Worm (Caenorhabditis elegans) whole organism, young adult: ENCODE data around the gene F54H12.2.

ENCODE experiments used
- F23B12.7 ChIP-seq: sonication (generic microtip); optimal IDR thresholded peaks from 2 replicates; lab custom pipeline; 2017; ENCODE audit warnings: missing genetic modification characterization, mild to moderate bottlenecking, missing compliant biosample characterization, antibody characterized with exemption, moderate library complexity; ENCODE audit not compliant: insufficient read depth
- F33H1.4 ChIP-seq: fragments of 200-800 bp; sonication (Bioruptor generic); IDR thresholded peaks from 2 replicates; pipeline ENCODE4 v1.3.6; 2022; ENCODE audit warnings: missing genetic modification reagents, missing genetic modification characterization, missing compliant biosample characterization
- F57A8.1 ChIP-seq: fragments of 200-800 bp; sonication (Bioruptor generic); optimal IDR thresholded peaks from 2 replicates; lab custom pipeline; 2018; ENCODE audit warnings: mild to moderate bottlenecking, missing genetic modification characterization, moderate library complexity, missing compliant biosample characterization
- T26A5.8 ChIP-seq: sonication (generic microtip); optimal IDR thresholded peaks from 2 replicates; lab custom pipeline; 2016; ENCODE audit warnings: missing genetic modification characterization, missing compliant biosample characterization
- Y95B8A.8 ChIP-seq: fragments of 200-800 bp; sonication (Bioruptor generic); IDR thresholded peaks from 2 replicates; pipeline ENCODE4 v1.3.6; 2022; ENCODE audit warnings: missing genetic modification reagents, missing genetic modification characterization, missing compliant biosample characterization
- ZK185.1 ChIP-seq: sonication (generic microtip); optimal IDR thresholded peaks from 2 replicates; lab custom pipeline; 2016; ENCODE audit warnings: mild to moderate bottlenecking, missing genetic modification characterization, missing compliant biosample characterization; ENCODE audit not compliant: poor library complexity, severe bottlenecking
- akir-1 ChIP-seq: fragments of 200-800 bp; sonication (Bioruptor generic); optimal IDR thresholded peaks from 2 replicates; lab custom pipeline; 2018; ENCODE audit warnings: mild to moderate bottlenecking, missing genetic modification characterization, moderate library complexity, missing compliant biosample characterization
- ama-1 ChIP-seq, 3 experiments: fragments of 150-350 bp in 1 of 3; sonication (generic microtip) in 2 of 3; optimal IDR thresholded peaks; 2 replicates each; lab custom pipeline; 2014 to 2018; ENCODE audit warnings: missing biosample characterization in 2 of 3, missing genetic modification characterization in 2 of 3, missing genetic modification reagents in 2 of 3
- aptf-2 ChIP-seq: fragments of 200-800 bp; sonication (Bioruptor generic); conservative IDR thresholded peaks from 2 replicates; pipeline ENCODE4 v1.3.6; 2022; ENCODE audit warnings: missing genetic modification reagents, missing genetic modification characterization, missing compliant biosample characterization
- aptf-3 ChIP-seq: fragments of 200-800 bp; sonication (Bioruptor generic); IDR thresholded peaks from 2 replicates; pipeline ENCODE4 v1.3.6; 2022; ENCODE audit warnings: missing genetic modification characterization, missing compliant biosample characterization
- atf-7 ChIP-seq: sonication (generic microtip); optimal IDR thresholded peaks from 2 replicates; lab custom pipeline; 2017; ENCODE audit warnings: mild to moderate bottlenecking, missing genetic modification characterization, missing compliant biosample characterization
- attf-3 ChIP-seq: fragments of 200-800 bp; sonication (Bioruptor generic); conservative IDR thresholded peaks from 2 replicates; pipeline ENCODE4 v1.3.6; 2022; ENCODE audit warnings: missing genetic modification reagents, missing genetic modification characterization, missing compliant biosample characterization
- ceh-100 ChIP-seq: fragments of 200-800 bp; sonication (Bioruptor generic); IDR thresholded peaks from 2 replicates; pipeline ENCODE4 v1.3.6; 2022; ENCODE audit warnings: missing genetic modification reagents, missing genetic modification characterization, missing compliant biosample characterization
- ceh-58 ChIP-seq: fragments of 200-800 bp; sonication (Bioruptor generic); IDR thresholded peaks from 2 replicates; pipeline ENCODE4 v1.3.6; 2022; ENCODE audit warnings: missing genetic modification characterization, missing compliant biosample characterization
- dox-1 ChIP-seq: fragments of 200-800 bp; sonication (Bioruptor generic); IDR thresholded peaks from 2 replicates; pipeline ENCODE4 v1.3.6; 2022; ENCODE audit warnings: missing genetic modification reagents, missing genetic modification characterization, missing compliant biosample characterization
- dpl-1 ChIP-seq: fragments of 150-350 bp; optimal IDR thresholded peaks from 2 replicates; lab custom pipeline; 2014; ENCODE audit warnings: missing biosample characterization, missing genetic modification reagents, missing genetic modification characterization
- efl-1 ChIP-seq: fragments of 150-350 bp; optimal IDR thresholded peaks from 2 replicates; lab custom pipeline; 2014; ENCODE audit warnings: missing biosample characterization, missing genetic modification reagents, missing genetic modification characterization
- egl-18 ChIP-seq: fragments of 200-800 bp; sonication (Bioruptor generic); IDR thresholded peaks from 2 replicates; pipeline ENCODE4 v1.3.6; 2022; ENCODE audit warnings: missing genetic modification reagents, missing genetic modification characterization, missing compliant biosample characterization
- egrh-3 ChIP-seq: fragments of 200-800 bp; sonication (Bioruptor generic); IDR thresholded peaks from 2 replicates; pipeline ENCODE4 v1.3.6; 2022; ENCODE audit warnings: missing genetic modification reagents, missing genetic modification characterization, missing compliant biosample characterization
- ekl-4 ChIP-seq: fragments of 200-800 bp; sonication (Bioruptor generic); IDR thresholded peaks from 2 replicates; pipeline ENCODE4 v1.3.6; 2022; ENCODE audit warnings: missing genetic modification reagents, missing genetic modification characterization, missing compliant biosample characterization
- ets-4 ChIP-seq: fragments of 200-800 bp; sonication (Bioruptor generic); optimal IDR thresholded peaks from 2 replicates; lab custom pipeline; 2018; ENCODE audit warnings: mild to moderate bottlenecking, missing genetic modification characterization, missing compliant biosample characterization
- let-526 ChIP-seq: fragments of 200-800 bp; sonication (Bioruptor generic); IDR thresholded peaks from 2 replicates; pipeline ENCODE4 v1.3.6; 2022; ENCODE audit warnings: missing genetic modification reagents, missing genetic modification characterization, missing compliant biosample characterization
- lin-35 ChIP-seq, 3 experiments: fragments of 150-350 bp in 2 of 3; sonication (generic microtip) in 1 of 3; optimal IDR thresholded peaks; 2 replicates each; lab custom pipeline; 2014 to 2018; ENCODE audit warnings: missing biosample characterization in 3 of 3, missing genetic modification characterization in 3 of 3, missing genetic modification reagents in 3 of 3
- lin-54 ChIP-seq: fragments of 200-800 bp; sonication (Bioruptor generic); optimal IDR thresholded peaks from 2 replicates; lab custom pipeline; 2018; ENCODE audit warnings: mild to moderate bottlenecking, missing genetic modification characterization, missing compliant biosample characterization
- lir-1 ChIP-seq: fragments of 200-800 bp; sonication (Bioruptor generic); conservative IDR thresholded peaks from 2 replicates; pipeline ENCODE4 v1.3.6; 2022; ENCODE audit warnings: missing genetic modification reagents, missing genetic modification characterization, missing compliant biosample characterization
- lsl-1 ChIP-seq: fragments of 200-800 bp; sonication (Bioruptor generic); optimal IDR thresholded peaks from 2 replicates; lab custom pipeline; 2018; ENCODE audit warnings: mild to moderate bottlenecking, missing genetic modification characterization, moderate library complexity, missing compliant biosample characterization
- madf-6 ChIP-seq: fragments of 200-800 bp; sonication (Bioruptor generic); IDR thresholded peaks from 2 replicates; pipeline ENCODE4 v1.3.6; 2022; ENCODE audit warnings: missing genetic modification reagents, missing genetic modification characterization, missing compliant biosample characterization
- madf-8 ChIP-seq: fragments of 200-800 bp; sonication (Bioruptor generic); conservative IDR thresholded peaks from 2 replicates; pipeline ENCODE4 v1.3.6; 2022; ENCODE audit warnings: missing genetic modification reagents, missing genetic modification characterization, missing compliant biosample characterization
- mcd-1 ChIP-seq: fragments of 200-800 bp; sonication (Bioruptor generic); IDR thresholded peaks from 2 replicates; pipeline ENCODE4 v1.3.6; 2022; ENCODE audit warnings: missing genetic modification reagents, missing genetic modification characterization, missing compliant biosample characterization
- mxl-1 ChIP-seq: sonication (generic microtip); optimal IDR thresholded peaks from 2 replicates; lab custom pipeline; 2016; ENCODE audit warnings: missing genetic modification characterization, missing compliant biosample characterization
- nhr-80 ChIP-seq: sonication (generic microtip); optimal IDR thresholded peaks from 2 replicates; lab custom pipeline; 2016; ENCODE audit warnings: missing genetic modification characterization, missing compliant biosample characterization
- nhr-90 ChIP-seq: sonication (generic microtip); optimal IDR thresholded peaks from 2 replicates; lab custom pipeline; 2016; ENCODE audit warnings: missing genotype, mild to moderate bottlenecking, missing genetic modification characterization, missing compliant biosample characterization
- pbrm-1 ChIP-seq: fragments of 200-800 bp; sonication (Bioruptor generic); IDR thresholded peaks from 2 replicates; pipeline ENCODE4 v1.3.6; 2022; ENCODE audit warnings: missing genetic modification reagents, missing genetic modification characterization, missing compliant biosample characterization
- rcor-1 ChIP-seq: fragments of 200-800 bp; sonication (Bioruptor generic); IDR thresholded peaks from 2 replicates; pipeline ENCODE4 v1.3.6; 2022; ENCODE audit warnings: missing genetic modification reagents, missing genetic modification characterization, missing compliant biosample characterization
- rpc-1 ChIP-seq, 2 experiments: fragments of 150-350 bp in 1 of 2; sonication (generic microtip) in 1 of 2; optimal IDR thresholded peaks; 2 replicates each; lab custom pipeline; 2014 to 2018; ENCODE audit warnings: missing biosample characterization in 1 of 2, missing genetic modification characterization in 1 of 2, missing genetic modification reagents in 1 of 2, missing genotype in 1 of 2
- snpc-1.3 ChIP-seq: sonication (generic microtip); optimal IDR thresholded peaks from 2 replicates; lab custom pipeline; 2017; ENCODE audit warnings: missing genetic modification characterization, mild to moderate bottlenecking, missing compliant biosample characterization, antibody characterized with exemption, moderate library complexity, missing genotype, missing genetic modification reagents; ENCODE audit not compliant: insufficient read depth
- snpc-3.4 ChIP-seq: sonication (generic microtip); optimal IDR thresholded peaks from 2 replicates; lab custom pipeline; 2017; ENCODE audit warnings: missing genetic modification characterization, mild to moderate bottlenecking, missing compliant biosample characterization, antibody characterized with exemption, moderate library complexity, missing genotype, missing genetic modification reagents
- snpc-4 ChIP-seq, 5 experiments: fragments of 150-350 bp in 1 of 5; sonication (generic microtip) in 4 of 5; optimal IDR thresholded peaks; 2 replicates each; lab custom pipeline; 2014 to 2018; ENCODE audit warnings: missing genetic modification characterization in 5 of 5, missing biosample characterization in 3 of 5, antibody characterized with exemption in 2 of 5, mild to moderate bottlenecking in 2 of 5, missing compliant biosample characterization in 2 of 5, missing genotype in 2 of 5, moderate library complexity in 2 of 5, missing genetic modification reagents in 1 of 5
- sptf-2 ChIP-seq: fragments of 200-800 bp; sonication (Bioruptor generic); optimal IDR thresholded peaks from 2 replicates; lab custom pipeline; 2018; ENCODE audit warnings: mild to moderate bottlenecking, missing genetic modification characterization, missing compliant biosample characterization
- tbx-9 ChIP-seq: sonication (generic microtip); optimal IDR thresholded peaks from 2 replicates; lab custom pipeline; 2016; ENCODE audit warnings: borderline replicate concordance, missing genetic modification characterization, inconsistent platforms, missing compliant biosample characterization
- xnd-1 ChIP-seq: sonication (generic microtip); optimal IDR thresholded peaks from 2 replicates; lab custom pipeline; 2016; ENCODE audit warnings: missing genotype, missing genetic modification reagents, missing genetic modification characterization, missing compliant biosample characterization
- zim-3 ChIP-seq: sonication (generic microtip); optimal IDR thresholded peaks from 2 replicates; lab custom pipeline; 2017; ENCODE audit warnings: mild to moderate bottlenecking, missing genetic modification characterization, moderate library complexity, missing compliant biosample characterization
- ztf-26 ChIP-seq: sonication (generic microtip); optimal IDR thresholded peaks from 2 replicates; lab custom pipeline; 2017; ENCODE audit warnings: missing genetic modification characterization, missing compliant biosample characterization
- ztf-3 ChIP-seq: fragments of 200-800 bp; sonication (Bioruptor generic); optimal IDR thresholded peaks from 2 replicates; lab custom pipeline; 2018; ENCODE audit warnings: mild to moderate bottlenecking, missing genetic modification characterization, missing compliant biosample characterization

F54H12.2 gene

DNA sequence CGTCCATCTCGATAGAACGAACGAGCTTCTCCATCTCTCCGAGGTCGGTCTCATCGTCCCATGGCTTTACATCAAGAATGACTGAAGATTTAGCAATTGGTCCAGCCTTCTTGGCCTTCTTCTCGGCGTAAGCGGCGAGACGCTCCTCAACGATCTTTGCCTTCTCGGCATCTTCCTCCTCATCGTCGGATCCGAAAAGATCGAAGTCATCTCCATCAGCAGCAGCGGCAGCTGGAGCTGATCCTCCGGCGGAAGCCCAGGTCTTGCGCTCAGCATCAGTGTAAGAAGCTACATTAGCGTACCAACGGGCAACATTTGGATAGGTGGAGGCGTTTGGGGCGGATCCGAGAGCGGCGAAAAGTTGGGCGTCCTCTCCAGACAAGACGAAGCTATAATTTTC lies 8.3 kb downstream of the F54H12.2 start:
- TF ChIP-seq egrh-3 (GFP tag; lab: Robert Waterston, UW), result peak; percentile 22; the same call in 1 of the 2 replicates
- no peak for TF ChIP-seq tbx-9
- no peak for TF ChIP-seq nhr-80

DNA sequence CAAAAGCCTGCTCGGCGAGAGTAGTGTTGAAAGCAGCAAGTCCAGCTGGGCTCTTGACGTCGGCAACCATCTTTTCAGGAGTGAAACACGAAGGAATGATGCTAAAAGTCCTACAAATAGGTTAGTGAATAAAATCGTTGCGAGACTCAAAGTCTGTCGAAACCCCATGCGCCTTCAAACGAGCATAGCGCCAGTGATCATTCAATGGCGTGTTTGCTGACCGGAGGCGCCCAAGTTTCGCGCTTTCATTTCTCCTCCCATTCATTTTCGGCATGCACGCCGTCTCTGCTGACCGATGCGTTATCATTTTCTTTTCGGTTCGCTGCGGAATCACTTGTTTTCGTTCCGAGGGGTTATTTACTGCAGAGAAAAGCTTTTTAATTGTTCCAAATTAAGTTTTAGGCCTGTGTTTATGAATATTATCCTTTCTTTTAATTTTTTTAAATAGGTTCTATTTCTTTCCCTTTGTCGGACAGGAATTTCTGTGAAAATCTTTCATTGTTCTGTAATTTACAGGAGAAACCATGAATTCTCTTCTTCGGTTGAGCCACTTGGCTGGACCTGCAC lies 8.9 kb downstream of the F54H12.2 start, which contains the start of the genes eef-1B.1 and aco-2:
Gene eef-1B.1 (minus strand): TSS at position 186 of the 567 bp plus-strand sequence.
Gene aco-2 (plus strand): TSS at position 517 of the 567 bp plus-strand sequence.
- no peak for TF ChIP-seq ztf-3
- peak; percentile 63 for TF ChIP-seq ets-4 (GFP tag; lab: Kevin White, UChicago)
- TF ChIP-seq let-526, result no peak
- no peak for TF ChIP-seq F57A8.1
- TF ChIP-seq lsl-1, result peak; percentile 72
- TF ChIP-seq akir-1, result no peak
- no peak for TF ChIP-seq zim-3 (tag; lab: Kevin White, UChicago)
- peak; percentile 36 for TF ChIP-seq atf-7 (tag; lab: Kevin White, UChicago)
- TF ChIP-seq madf-8, result peak; percentile 56; the same call in 1 of the 2 replicates
- peak; percentile 42; the same call in 1 of the 2 replicates for TF ChIP-seq lir-1 (GFP tag; lab: Robert Waterston, UW)
- TF ChIP-seq ZK185.1 (tag; lab: Kevin White, UChicago), result peak; percentile 93
- no peak for TF ChIP-seq T26A5.8 (tag; lab: Kevin White, UChicago)
- TF ChIP-seq ceh-58 (GFP tag; lab: Robert Waterston, UW), result no peak
- peak; percentile 68 for TF ChIP-seq ceh-100 (GFP tag; lab: Robert Waterston, UW)
- TF ChIP-seq aptf-2 (GFP tag; lab: Robert Waterston, UW), result no peak
- peak; percentile 72 for TF ChIP-seq attf-3 (GFP tag; lab: Robert Waterston, UW)
- TF ChIP-seq nhr-80, result peak; percentile 94
- peak; percentile 68 for TF ChIP-seq dpl-1
- TF ChIP-seq pbrm-1 (GFP tag; lab: Robert Waterston, UW), result peak; percentile 81
- TF ChIP-seq lin-54 (GFP tag; lab: Kevin White, UChicago), result peak; percentile 86
- peak; percentile 64; the same call in 1 of the 2 replicates for TF ChIP-seq Y95B8A.8 (GFP tag; lab: Robert Waterston, UW)
- peak; percentile 87 for TF ChIP-seq ekl-4
- peak; percentile 89 for TF ChIP-seq F33H1.4 (GFP tag; lab: Robert Waterston, UW)
- peak; percentile 88 for TF ChIP-seq dox-1 (GFP tag; lab: Robert Waterston, UW)
- TF ChIP-seq ztf-26, result peak; percentile 74
- TF ChIP-seq mcd-1 (GFP tag; lab: Robert Waterston, UW), result peak; percentile 88
- TF ChIP-seq nhr-90 (tag; lab: Kevin White, UChicago), result no peak
- TF ChIP-seq egl-18 (GFP tag; lab: Robert Waterston, UW), result no peak
- TF ChIP-seq mxl-1 (tag; lab: Kevin White, UChicago), result no peak
- no peak for TF ChIP-seq snpc-4 (GFP tag; optimal IDR thresholded peaks at IDR 0.05; lab: Kevin White, UChicago)
- TF ChIP-seq snpc-4 (tag; optimal IDR thresholded peaks at IDR 0.05; lab: Kevin White, UChicago), result peak; percentile 2 to 63 (median 54)
- peak; percentile 53 for TF ChIP-seq efl-1
- TF ChIP-seq sptf-2 (GFP tag; lab: Kevin White, UChicago), result no peak
- no peak for TF ChIP-seq aptf-3 (GFP tag; lab: Robert Waterston, UW)
- TF ChIP-seq lin-35 (GFP tag; optimal IDR thresholded peaks at IDR 0.05; lab: Kevin White, UChicago), result peak in 2 of 3 experiments; percentile 3 to 89
- peak; percentile 11 for TF ChIP-seq snpc-1.3 (tag; lab: Kevin White, UChicago)
- peak; percentile 57 for TF ChIP-seq F23B12.7 (tag; lab: Kevin White, UChicago)
- peak; percentile 33 for TF ChIP-seq ama-1 (optimal IDR thresholded peaks at IDR 0.05; lab: Kevin White, UChicago)
- no peak for TF ChIP-seq ama-1 (GFP tag; optimal IDR thresholded peaks at IDR 0.05; lab: Kevin White, UChicago)
- TF ChIP-seq rpc-1 (optimal IDR thresholded peaks at IDR 0.05; lab: Kevin White, UChicago), result no peak
- no peak for TF ChIP-seq rpc-1 (tag; optimal IDR thresholded peaks at IDR 0.05; lab: Kevin White, UChicago)
- TF ChIP-seq xnd-1 (tag; lab: Kevin White, UChicago), result peak; percentile 40
- TF ChIP-seq rcor-1 (GFP tag; lab: Robert Waterston, UW), result peak; percentile 67
- peak; percentile 84 for TF ChIP-seq madf-6
- TF ChIP-seq snpc-3.4 (tag; lab: Kevin White, UChicago), result no peak
